Worm (Caenorhabditis elegans) whole organism, young adult: ENCODE data around the gene srj-21.

Experiments
- C17E4.6 ChIP-seq: fragments of 200-800 bp; sonication (Bioruptor generic); IDR thresholded peaks from 2 replicates; pipeline ENCODE4 v1.3.6; 2022; ENCODE audit warnings: missing genetic modification reagents, missing genetic modification characterization, missing compliant biosample characterization
- lsl-1 ChIP-seq: fragments of 200-800 bp; sonication (Bioruptor generic); optimal IDR thresholded peaks from 2 replicates; lab custom pipeline; 2018; ENCODE audit warnings: mild to moderate bottlenecking, missing genetic modification characterization, moderate library complexity, missing compliant biosample characterization
- madf-3 ChIP-seq: fragments of 200-800 bp; sonication (Bioruptor generic); IDR thresholded peaks from 2 replicates; pipeline ENCODE4 v1.3.6; 2022; ENCODE audit warnings: missing genetic modification reagents, missing genetic modification characterization, missing compliant biosample characterization
- nhr-120 ChIP-seq: fragments of 200-800 bp; sonication (Bioruptor generic); IDR thresholded peaks from 2 replicates; pipeline ENCODE4 v1.3.6; 2022; ENCODE audit warnings: missing genetic modification characterization, missing compliant biosample characterization

DNA sequence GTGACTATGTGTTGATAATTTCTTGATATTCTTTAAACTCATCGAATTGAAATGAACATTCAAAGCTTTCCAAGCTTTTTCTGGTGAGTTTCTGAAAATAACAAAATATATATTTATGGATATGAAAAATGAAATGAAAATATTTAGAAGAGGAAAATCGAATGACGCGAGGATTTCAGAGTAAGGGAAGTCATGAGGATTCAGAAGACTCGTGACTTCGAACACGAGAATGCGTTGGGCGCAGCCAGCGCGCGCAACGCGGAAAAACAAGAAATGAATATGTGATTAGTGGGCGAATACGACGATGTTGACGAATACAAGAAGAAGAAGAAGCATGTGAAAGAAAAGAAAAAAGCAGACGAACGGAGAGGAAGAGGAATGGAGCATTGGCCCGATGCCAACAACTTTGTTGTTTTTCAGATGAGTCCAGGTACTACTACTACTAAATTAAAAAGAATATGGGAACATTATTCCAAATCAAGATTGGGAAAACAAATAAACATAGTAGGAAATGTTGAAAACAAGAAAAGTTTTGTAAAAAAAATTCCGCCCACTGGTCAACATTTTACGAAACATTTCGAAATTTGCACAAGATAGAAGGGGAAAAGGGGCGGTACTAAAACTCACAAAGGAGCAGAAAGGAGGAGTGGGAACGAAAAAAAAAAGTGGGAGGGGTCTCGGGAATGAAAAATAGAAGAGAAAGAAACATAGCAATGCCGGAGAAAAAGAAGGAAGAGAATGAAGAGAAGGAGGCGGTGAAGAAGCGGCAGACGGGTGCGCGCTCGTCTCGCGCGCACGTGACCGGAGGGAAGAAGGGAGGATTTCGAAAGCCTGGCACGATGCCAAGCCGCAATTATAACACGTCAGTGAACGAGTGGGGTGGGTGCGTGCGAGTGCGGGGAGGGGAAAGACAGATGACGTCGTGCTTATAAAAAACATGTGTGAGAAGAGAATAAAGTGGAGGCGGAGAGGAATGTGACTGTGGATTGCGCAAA lies 29.7 kb upstream of the srj-21 start:
- TF ChIP-seq lsl-1 (no peak), madf-3 (GFP tag; lab: Robert Waterston, UW) (no peak; the same call in 1 of the 2 replicates), C17E4.6 (GFP tag; lab: Robert Waterston, UW) (no peak), nhr-120 (GFP tag; lab: Robert Waterston, UW) (no peak)
